Worm (Caenorhabditis elegans) whole organism, L4 larva: Measurements from ENCODE around the gene H41C03.1.
A peak's percentile ranks its signal among the peaks of the same experiment; 100 is the strongest.

Experiments used
- F10B5.3 ChIP-seq: sonication (generic microtip); optimal IDR thresholded peaks from 2 replicates; lab custom pipeline; 2016; ENCODE audit warnings: mild to moderate bottlenecking, missing genetic modification characterization, missing compliant biosample characterization
- attf-4 ChIP-seq: sonication (generic microtip); optimal IDR thresholded peaks from 3 replicates; lab custom pipeline; 2017; ENCODE audit warnings: missing biosample characterization, missing genetic modification characterization
- ceh-28 ChIP-seq: fragments of 150-350 bp; optimal IDR thresholded peaks from 2 replicates; lab custom pipeline; 2014; ENCODE audit warnings: missing biosample characterization, missing genetic modification reagents, missing genetic modification characterization
- lsy-2 ChIP-seq, 2 experiments: fragments of 150-350 bp in 1 of 2; sonication (generic microtip) in 1 of 2; optimal IDR thresholded peaks; 2 replicates each; lab custom pipeline; 2014 to 2017; ENCODE audit warnings: missing biosample characterization in 2 of 2, missing genetic modification characterization in 2 of 2
- mep-1 ChIP-seq: fragments of 150-350 bp; sonication (generic microtip); optimal IDR thresholded peaks from 3 replicates; lab custom pipeline; 2014; ENCODE audit warnings: missing biosample characterization, missing genetic modification characterization
- nhr-6 ChIP-seq: fragments of 150-350 bp; optimal IDR thresholded peaks from 2 replicates; lab custom pipeline; 2014; ENCODE audit warnings: missing biosample characterization, missing genetic modification characterization
- nhr-76 ChIP-seq: fragments of 150-350 bp; optimal IDR thresholded peaks from 2 replicates; lab custom pipeline; 2014; ENCODE audit warnings: missing biosample characterization, missing genetic modification characterization
- nhr-77 ChIP-seq: fragments of 150-350 bp; optimal IDR thresholded peaks from 2 replicates; lab custom pipeline; 2014; ENCODE audit warnings: missing biosample characterization, missing genetic modification characterization
- spr-1 ChIP-seq: sonication (generic microtip); optimal IDR thresholded peaks from 2 replicates; lab custom pipeline; 2016; ENCODE audit warnings: mild to moderate bottlenecking, missing genetic modification characterization, missing compliant biosample characterization
- unc-130 ChIP-seq: sonication (generic microtip); optimal IDR thresholded peaks from 2 replicates; lab custom pipeline; 2016; ENCODE audit warnings: missing genetic modification reagents, missing genetic modification characterization, missing compliant biosample characterization

- no peak for TF ChIP-seq nhr-76
- TF ChIP-seq F10B5.3 (tag; lab: Kevin White, UChicago): no peak
- no peak for TF ChIP-seq nhr-6 (tag; lab: Kevin White, UChicago)
- TF ChIP-seq ceh-28 (tag; lab: Kevin White, UChicago): no peak
- TF ChIP-seq attf-4 (tag; lab: Kevin White, UChicago): no peak
- no peak for TF ChIP-seq mep-1 (tag; lab: Kevin White, UChicago)
- TF ChIP-seq nhr-77 (tag; lab: Kevin White, UChicago): peak; percentile 17
- no peak for TF ChIP-seq unc-130
- TF ChIP-seq lsy-2 (tag; optimal IDR thresholded peaks at IDR 0.05; lab: Kevin White, UChicago): peak in 1 of 2 experiments; percentile 11
- no peak for TF ChIP-seq spr-1
Measured at ce11 chrII:5874130-5874529, 19.9 kb downstream of the H41C03.1 start.
